Worm (Caenorhabditis elegans) whole organism, L2 larva: ENCODE measurements around the gene F46F5.5.

Source experiments
- ZK546.5 ChIP-seq: sonication (generic microtip); optimal IDR thresholded peaks from 2 replicates; lab custom pipeline; 2017; ENCODE audit warnings: missing biosample characterization, missing genetic modification characterization
- ama-1 ChIP-seq: fragments of 150-350 bp; optimal IDR thresholded peaks from 2 replicates; lab custom pipeline; 2018; ENCODE audit warnings: inconsistent platforms
- blmp-1 ChIP-seq: sonication (generic microtip); optimal IDR thresholded peaks from 2 replicates; lab custom pipeline; 2017; ENCODE audit warnings: missing genetic modification characterization, mild to moderate bottlenecking, missing compliant biosample characterization, antibody characterized with exemption, moderate library complexity; ENCODE audit not compliant: insufficient read depth
- elt-1 ChIP-seq: fragments of 150-350 bp; optimal IDR thresholded peaks from 2 replicates; lab custom pipeline; 2014; ENCODE audit warnings: missing biosample characterization, missing genetic modification characterization
- nhr-10 ChIP-seq: sonication (generic microtip); optimal IDR thresholded peaks from 2 replicates; lab custom pipeline; 2017; ENCODE audit warnings: missing biosample characterization, missing genetic modification characterization
- nhr-6 ChIP-seq: fragments of 150-350 bp; optimal IDR thresholded peaks from 2 replicates; lab custom pipeline; 2014; ENCODE audit warnings: missing biosample characterization, missing genetic modification characterization
- nhr-77 ChIP-seq: fragments of 150-350 bp; optimal IDR thresholded peaks from 2 replicates; lab custom pipeline; 2014; ENCODE audit warnings: missing biosample characterization, missing genetic modification characterization
- snpc-4 ChIP-seq: fragments of 150-350 bp; optimal IDR thresholded peaks from 2 replicates; lab custom pipeline; 2014; ENCODE audit warnings: missing biosample characterization, missing genetic modification characterization
- unc-39 ChIP-seq: fragments of 150-350 bp; optimal IDR thresholded peaks from 2 replicates; lab custom pipeline; 2014; ENCODE audit warnings: missing biosample characterization, missing genetic modification characterization
- unc-62 ChIP-seq: fragments of 150-350 bp; optimal IDR thresholded peaks from 2 replicates; lab custom pipeline; 2014; ENCODE audit warnings: missing biosample characterization, missing genetic modification reagents, missing genetic modification characterization
- ztf-11 ChIP-seq: sonication (generic microtip); optimal IDR thresholded peaks from 2 replicates; lab custom pipeline; 2017; ENCODE audit warnings: missing biosample characterization, missing genetic modification characterization
- ztf-4 ChIP-seq: fragments of 150-350 bp; optimal IDR thresholded peaks from 2 replicates; lab custom pipeline; 2014; ENCODE audit warnings: missing biosample characterization, missing genetic modification characterization

DNA sequence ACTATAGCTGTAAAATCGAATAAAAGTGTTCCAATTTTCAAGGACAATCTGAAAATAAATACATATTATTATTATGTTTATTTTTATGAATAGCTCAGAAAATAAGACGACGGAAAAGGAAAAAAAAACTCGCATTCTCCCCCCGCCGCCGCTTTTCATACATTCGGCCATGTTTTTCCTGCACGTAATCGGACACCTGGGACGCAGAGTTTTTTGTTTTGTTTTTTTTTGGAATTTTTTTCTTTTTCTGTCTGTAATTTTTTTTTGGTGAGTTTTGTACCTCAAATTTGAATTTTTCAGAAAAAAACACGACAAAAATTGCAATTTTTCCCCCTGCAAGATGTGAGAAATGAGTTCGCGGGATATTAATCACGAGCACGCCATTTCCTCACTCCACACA is 42.6 kb downstream of the F46F5.5 start, which contains the start of gene C08G5.6:
- TF ChIP-seq ZK546.5 (tag; lab: Kevin White, UChicago) (no peak), nhr-6 (tag; lab: Kevin White, UChicago) (no peak), blmp-1 (no peak), unc-62 (GFP tag; lab: Kevin White, UChicago) (no peak), ama-1 (no peak), elt-1 (no peak), nhr-10 (tag; lab: Kevin White, UChicago) (no peak), ztf-11 (tag; lab: Kevin White, UChicago) (no peak), ztf-4 (tag; lab: Kevin White, UChicago) (no peak), snpc-4 (tag; lab: Kevin White, UChicago) (no peak), nhr-77 (tag; lab: Kevin White, UChicago) (no peak), unc-39 (tag; lab: Kevin White, UChicago) (no peak)
